Fruit fly (Drosophila melanogaster): ENCODE measurements around the gene Femcoat.

DNA sequence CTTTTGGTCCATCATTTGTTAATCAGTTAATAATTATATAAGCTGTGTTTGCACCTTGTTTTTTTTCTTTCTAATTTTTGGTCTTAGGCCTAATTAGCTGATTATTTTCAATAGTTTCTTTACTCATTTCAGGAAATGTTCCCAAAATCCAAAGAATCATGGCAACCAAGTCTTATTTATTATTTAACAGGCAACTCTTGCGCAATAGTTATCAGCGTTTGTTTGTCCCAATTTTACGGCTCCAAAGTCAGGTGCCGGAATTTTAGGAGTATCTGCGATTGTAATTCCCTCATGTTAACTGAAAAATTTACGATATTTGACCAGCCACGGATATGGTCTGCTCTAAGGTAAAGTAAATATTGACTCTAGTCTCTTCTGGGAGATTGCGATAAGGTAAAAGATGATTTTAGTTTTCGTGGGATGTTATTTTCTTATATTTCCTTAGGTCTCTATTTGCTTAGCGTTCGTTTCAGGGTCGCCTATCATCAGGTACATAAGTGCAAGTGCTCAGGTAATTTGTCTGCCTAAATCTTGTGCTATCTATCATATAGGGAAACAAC lies 40.3 kb downstream of the Femcoat start:
- TF ChIP-seq CG13204 (GFP tag; optimal IDR thresholded peaks at IDR 0.05) (no peak), CG32121 (GFP tag; IDR thresholded peaks at IDR 0.05) (no peak), rn (GFP tag; IDR thresholded peaks at IDR 0.05) (no peak), Ets98B (GFP tag; IDR thresholded peaks at IDR 0.05) (no peak), CG8159 (tag; optimal IDR thresholded peaks at IDR 0.05) (no peak), CG34367 (tag; optimal IDR thresholded peaks at IDR 0.05) (no peak), CG17806 (tag; optimal IDR thresholded peaks at IDR 0.05) (no peak), CG9948 (tag; optimal IDR thresholded peaks at IDR 0.05) (no peak), CG14655 (GFP tag; optimal IDR thresholded peaks at IDR 0.05) (no peak), CG4496 (GFP tag; IDR thresholded peaks at IDR 0.05) (no peak), gl (tag; optimal IDR thresholded peaks at IDR 0.05) (no peak), Pif1B (GFP tag; optimal IDR thresholded peaks at IDR 0.05) (no peak)
